Worm (Caenorhabditis elegans) whole organism, L4 larva: ENCODE measurements around the gene nhr-146.

ENCODE experiments used
- D1046.2 ChIP-seq: fragments of 200-800 bp; sonication (Bioruptor generic); IDR thresholded peaks from 2 replicates; pipeline ENCODE4 v1.3.6; 2022; ENCODE audit warnings: missing genetic modification characterization, missing compliant biosample characterization
- F10B5.3 ChIP-seq: sonication (generic microtip); optimal IDR thresholded peaks from 2 replicates; lab custom pipeline; 2016; ENCODE audit warnings: mild to moderate bottlenecking, missing genetic modification characterization, missing compliant biosample characterization
- F44E2.7 ChIP-seq: fragments of 200-800 bp; sonication (Bioruptor generic); IDR thresholded peaks from 2 replicates; pipeline ENCODE4 v2.1.2; 2022; ENCODE audit warnings: missing genetic modification characterization, missing compliant biosample characterization
- F49E8.2 ChIP-seq: sonication (generic microtip); optimal IDR thresholded peaks from 2 replicates; lab custom pipeline; 2016; ENCODE audit warnings: missing compliant biosample characterization, mild to moderate bottlenecking, missing genetic modification characterization, borderline replicate concordance
- R02D3.7 ChIP-seq: fragments of 150-350 bp; sonication (generic microtip); optimal IDR thresholded peaks from 3 replicates; lab custom pipeline; 2014; ENCODE audit warnings: missing biosample characterization, missing genetic modification characterization
- T20F7.1 ChIP-seq: fragments of 200-800 bp; sonication (Bioruptor generic); optimal IDR thresholded peaks from 2 replicates; lab custom pipeline; 2018; ENCODE audit warnings: mild to moderate bottlenecking, missing genetic modification characterization, missing compliant biosample characterization
- Y105C5A.15 ChIP-seq: fragments of 200-800 bp; sonication (Bioruptor generic); IDR thresholded peaks from 2 replicates; pipeline ENCODE4 v1.3.6; 2022; ENCODE audit warnings: missing genetic modification characterization, missing compliant biosample characterization
- Y5F2A.4 ChIP-seq: fragments of 200-800 bp; sonication (Bioruptor generic); optimal IDR thresholded peaks from 2 replicates; lab custom pipeline; 2018; ENCODE audit warnings: mild to moderate bottlenecking, missing genetic modification characterization, missing compliant biosample characterization
- ZK546.5 ChIP-seq, 2 experiments: sonication (generic microtip); optimal IDR thresholded peaks; 2 replicates each; lab custom pipeline; 2017; ENCODE audit warnings: missing biosample characterization in 2 of 2, missing genetic modification characterization in 2 of 2
- aha-1 ChIP-seq: fragments of 150-350 bp; peaks from one replicate; lab custom pipeline; 2014; ENCODE audit warnings: missing biosample characterization, missing genetic modification characterization
- ama-1 ChIP-seq: fragments of 150-350 bp; optimal IDR thresholded peaks from 2 replicates; lab custom pipeline; 2014; ENCODE audit warnings: inconsistent platforms, mixed read lengths
- ceh-28 ChIP-seq: fragments of 150-350 bp; optimal IDR thresholded peaks from 2 replicates; lab custom pipeline; 2014; ENCODE audit warnings: missing biosample characterization, missing genetic modification reagents, missing genetic modification characterization
- ceh-32 ChIP-seq: sonication (generic microtip); optimal IDR thresholded peaks from 2 replicates; lab custom pipeline; 2016; ENCODE audit warnings: mild to moderate bottlenecking, missing genetic modification characterization, missing compliant biosample characterization; ENCODE audit not compliant: poor library complexity
- ceh-62 ChIP-seq: sonication (generic microtip); optimal IDR thresholded peaks from 2 replicates; lab custom pipeline; 2017; ENCODE audit warnings: missing biosample characterization, missing genetic modification characterization
- ceh-82 ChIP-seq: sonication (generic microtip); optimal IDR thresholded peaks from 2 replicates; lab custom pipeline; 2017; ENCODE audit warnings: missing biosample characterization, missing genetic modification characterization
- ctbp-1 ChIP-seq: fragments of 200-800 bp; sonication (Bioruptor generic); IDR thresholded peaks from 2 replicates; pipeline ENCODE4 v1.3.6; 2022; ENCODE audit warnings: missing genetic modification reagents, missing genetic modification characterization, missing compliant biosample characterization
- daf-12 ChIP-seq: fragments of 150-350 bp; optimal IDR thresholded peaks from 2 replicates; lab custom pipeline; 2014; ENCODE audit warnings: missing biosample characterization, missing genetic modification reagents, missing genetic modification characterization
- dpl-1 ChIP-seq: fragments of 150-350 bp; optimal IDR thresholded peaks from 2 replicates; lab custom pipeline; 2014; ENCODE audit warnings: missing biosample characterization, missing genetic modification reagents, missing genetic modification characterization
- dve-1 ChIP-seq: sonication (generic microtip); optimal IDR thresholded peaks from 2 replicates; lab custom pipeline; 2017; ENCODE audit warnings: antibody characterized with exemption, mild to moderate bottlenecking, missing genetic modification characterization, missing compliant biosample characterization; ENCODE audit not compliant: insufficient read depth
- fkh-10 ChIP-seq: fragments of 150-350 bp; optimal IDR thresholded peaks from 2 replicates; lab custom pipeline; 2014; ENCODE audit warnings: missing biosample characterization, missing genetic modification reagents, missing genetic modification characterization
- hif-1 ChIP-seq, 2 experiments: sonication (generic microtip); optimal IDR thresholded peaks; 2 replicates each; lab custom pipeline; 2016 to 2017; ENCODE audit warnings: missing compliant biosample characterization in 2 of 2, missing genetic modification characterization in 2 of 2, missing genetic modification reagents in 2 of 2, missing genotype in 2 of 2, mild to moderate bottlenecking in 1 of 2
- hlh-11 ChIP-seq: fragments of 200-800 bp; sonication (Bioruptor generic); optimal IDR thresholded peaks from 2 replicates; lab custom pipeline; 2018; ENCODE audit warnings: mild to moderate bottlenecking, missing genetic modification characterization, missing compliant biosample characterization
- hlh-30 ChIP-seq: sonication (generic microtip); optimal IDR thresholded peaks from 2 replicates; lab custom pipeline; 2017; ENCODE audit warnings: antibody characterized with exemption, mild to moderate bottlenecking, missing genetic modification characterization, missing compliant biosample characterization; ENCODE audit not compliant: insufficient read depth
- lin-1 ChIP-seq: fragments of 200-800 bp; sonication (Bioruptor generic); IDR thresholded peaks from 2 replicates; pipeline ENCODE4 v1.3.6; 2022; ENCODE audit warnings: missing genetic modification reagents, missing genetic modification characterization, missing compliant biosample characterization
- lin-15B ChIP-seq: fragments of 150-350 bp; sonication (generic microtip); optimal IDR thresholded peaks from 3 replicates; lab custom pipeline; 2014; ENCODE audit warnings: missing biosample characterization, missing genetic modification characterization
- lin-29 ChIP-seq: fragments of 200-800 bp; sonication (Bioruptor generic); IDR thresholded peaks from 2 replicates; pipeline ENCODE4 v1.3.6; 2022; ENCODE audit warnings: missing genetic modification reagents, missing genetic modification characterization, missing compliant biosample characterization
- lin-38 ChIP-seq: fragments of 200-800 bp; sonication (Bioruptor generic); IDR thresholded peaks from 2 replicates; pipeline ENCODE4 v1.3.6; 2022; ENCODE audit warnings: missing genetic modification reagents, missing genetic modification characterization, missing compliant biosample characterization
- lir-3 ChIP-seq: sonication (generic microtip); optimal IDR thresholded peaks from 2 replicates; lab custom pipeline; 2016; ENCODE audit warnings: mild to moderate bottlenecking, missing genetic modification characterization, missing compliant biosample characterization
- mdl-1 ChIP-seq, 2 experiments: fragments of 150-350 bp in 1 of 2; sonication (generic microtip) in 1 of 2; optimal IDR thresholded peaks; 2 replicates each; lab custom pipeline; 2014 to 2017; ENCODE audit warnings: missing biosample characterization in 2 of 2, missing genetic modification characterization in 2 of 2
- mep-1 ChIP-seq: fragments of 150-350 bp; sonication (generic microtip); optimal IDR thresholded peaks from 3 replicates; lab custom pipeline; 2014; ENCODE audit warnings: missing biosample characterization, missing genetic modification characterization
- mes-2 ChIP-seq: sonication (generic microtip); optimal IDR thresholded peaks from 2 replicates; lab custom pipeline; 2016; ENCODE audit warnings: missing genotype, mild to moderate bottlenecking, missing genetic modification characterization, missing compliant biosample characterization; ENCODE audit not compliant: poor library complexity, severe bottlenecking
- nhr-10 ChIP-seq: fragments of 150-350 bp; optimal IDR thresholded peaks from 2 replicates; lab custom pipeline; 2014; ENCODE audit warnings: missing biosample characterization, missing genetic modification characterization
- nhr-102 ChIP-seq: sonication (generic microtip); optimal IDR thresholded peaks from 2 replicates; lab custom pipeline; 2016; ENCODE audit warnings: mild to moderate bottlenecking, missing genetic modification characterization, moderate library complexity, missing compliant biosample characterization
- nhr-111 ChIP-seq: fragments of 200-800 bp; sonication (Bioruptor generic); optimal IDR thresholded peaks from 2 replicates; lab custom pipeline; 2018; ENCODE audit warnings: mild to moderate bottlenecking, missing genetic modification characterization, missing compliant biosample characterization
- nhr-28 ChIP-seq: fragments of 150-350 bp; optimal IDR thresholded peaks from 2 replicates; lab custom pipeline; 2014; ENCODE audit warnings: missing biosample characterization, missing genetic modification characterization
- nhr-42 ChIP-seq: fragments of 200-800 bp; sonication (Bioruptor generic); IDR thresholded peaks from 2 replicates; pipeline ENCODE4 v1.3.6; 2022; ENCODE audit warnings: missing genetic modification characterization, missing compliant biosample characterization
- nhr-6 ChIP-seq: fragments of 150-350 bp; optimal IDR thresholded peaks from 2 replicates; lab custom pipeline; 2014; ENCODE audit warnings: missing biosample characterization, missing genetic modification characterization
- nhr-77 ChIP-seq: fragments of 150-350 bp; optimal IDR thresholded peaks from 2 replicates; lab custom pipeline; 2014; ENCODE audit warnings: missing biosample characterization, missing genetic modification characterization
- php-3 ChIP-seq: fragments of 200-800 bp; sonication (Bioruptor generic); IDR thresholded peaks from 2 replicates; pipeline ENCODE4 v1.3.6; 2022; ENCODE audit warnings: missing genetic modification reagents, missing genetic modification characterization, missing compliant biosample characterization
- pqm-1 ChIP-seq: sonication (generic microtip); optimal IDR thresholded peaks from 2 replicates; lab custom pipeline; 2017; ENCODE audit warnings: missing biosample characterization, missing genetic modification characterization
- skn-1 ChIP-seq: fragments of 150-350 bp; optimal IDR thresholded peaks from 2 replicates; lab custom pipeline; 2014; ENCODE audit warnings: missing biosample characterization, missing genetic modification characterization
- snpc-1.2 ChIP-seq: fragments of 200-800 bp; sonication (Bioruptor generic); IDR thresholded peaks from 2 replicates; pipeline ENCODE4 v1.3.6; 2022; ENCODE audit warnings: missing genetic modification reagents, missing genetic modification characterization, missing compliant biosample characterization
- snpc-4 ChIP-seq: fragments of 150-350 bp; optimal IDR thresholded peaks from 2 replicates; lab custom pipeline; 2014; ENCODE audit warnings: missing biosample characterization, missing genetic modification characterization
- spr-1 ChIP-seq: sonication (generic microtip); optimal IDR thresholded peaks from 2 replicates; lab custom pipeline; 2016; ENCODE audit warnings: mild to moderate bottlenecking, missing genetic modification characterization, missing compliant biosample characterization
- tra-1 ChIP-seq: fragments of 200-800 bp; sonication (Bioruptor generic); IDR thresholded peaks from 2 replicates; pipeline ENCODE4 v1.3.6; 2022; ENCODE audit warnings: missing genetic modification reagents, missing genetic modification characterization, missing compliant biosample characterization
- unc-130 ChIP-seq: sonication (generic microtip); optimal IDR thresholded peaks from 2 replicates; lab custom pipeline; 2016; ENCODE audit warnings: missing genetic modification reagents, missing genetic modification characterization, missing compliant biosample characterization
- unc-39 ChIP-seq: sonication (generic microtip); optimal IDR thresholded peaks from 2 replicates; lab custom pipeline; 2017; ENCODE audit warnings: missing biosample characterization, missing genetic modification characterization
- vab-7 ChIP-seq: fragments of 200-800 bp; sonication (Bioruptor generic); IDR thresholded peaks from 2 replicates; pipeline ENCODE4 v1.3.6; 2022; ENCODE audit warnings: missing genetic modification reagents, missing genetic modification characterization, missing compliant biosample characterization
- zag-1 ChIP-seq: fragments of 150-350 bp; optimal IDR thresholded peaks from 2 replicates; lab custom pipeline; 2014; ENCODE audit warnings: missing biosample characterization, missing genetic modification characterization
- zfp-2 ChIP-seq: sonication (generic microtip); optimal IDR thresholded peaks from 2 replicates; lab custom pipeline; 2016; ENCODE audit warnings: mild to moderate bottlenecking, missing genetic modification characterization, missing compliant biosample characterization
- zfp-3 ChIP-seq: fragments of 200-800 bp; sonication (Bioruptor generic); conservative IDR thresholded peaks from 2 replicates; pipeline ENCODE4 v1.3.6; 2022; ENCODE audit warnings: missing genetic modification reagents, missing genetic modification characterization, missing compliant biosample characterization
- ztf-11 ChIP-seq: fragments of 150-350 bp; optimal IDR thresholded peaks from 2 replicates; lab custom pipeline; 2014; ENCODE audit warnings: missing biosample characterization, missing genetic modification characterization

The nhr-146 gene

DNA sequence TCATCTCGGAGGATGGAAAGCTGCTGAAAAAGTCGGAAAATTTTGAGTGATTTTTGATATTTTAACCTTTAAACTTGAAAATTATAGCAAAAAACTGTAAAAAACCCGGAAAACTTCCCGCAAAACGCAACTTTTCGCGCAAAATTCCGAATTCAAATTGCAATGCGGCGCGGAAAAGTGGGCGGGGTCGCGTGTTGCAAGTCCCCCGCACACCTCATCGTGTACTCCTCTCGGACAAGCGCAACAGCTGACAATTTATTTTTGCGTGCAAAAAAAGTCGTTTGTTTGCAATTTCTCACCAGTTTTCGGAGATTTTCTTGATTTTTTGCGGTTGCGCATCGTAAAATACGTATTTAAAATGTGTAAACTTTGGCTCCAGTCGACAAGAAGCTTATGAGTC lies 30.8 kb upstream of the nhr-146 start, which contains the start of gene npp-8 (continued):
- TF ChIP-seq php-3 (GFP tag; lab: Robert Waterston, UW) = peak; percentile 59
- no peak for TF ChIP-seq lir-3 (tag; lab: Kevin White, UChicago)
- TF ChIP-seq skn-1 (tag; lab: Kevin White, UChicago) = no peak
- peak; percentile 97 for TF ChIP-seq mes-2
- no peak for TF ChIP-seq ceh-32 (tag; lab: Kevin White, UChicago)
- peak; percentile 83 for TF ChIP-seq spr-1 (tag; lab: Kevin White, UChicago)
- peak; percentile 71 for TF ChIP-seq fkh-10 (GFP tag; lab: Kevin White, UChicago)
- TF ChIP-seq unc-39 = no peak
- TF ChIP-seq ztf-11 = no peak
- TF ChIP-seq zfp-2 = peak; percentile 33
- peak; percentile 56 for TF ChIP-seq aha-1
- TF ChIP-seq lin-29 (GFP tag; lab: Robert Waterston, UW) = 0 out of 2 replicates have a peak, but pooled peaks have one; percentile 58
- TF ChIP-seq zag-1 (tag; lab: Kevin White, UChicago) = no peak
- peak; percentile 57; the same call in 1 of the 2 replicates for TF ChIP-seq snpc-1.2
- TF ChIP-seq vab-7 (GFP tag; lab: Robert Waterston, UW) = peak; percentile 74
- TF ChIP-seq ctbp-1 (GFP tag; lab: Robert Waterston, UW) = peak; percentile 74; the same call in 1 of the 2 replicates
- TF ChIP-seq F10B5.3 (tag; lab: Kevin White, UChicago) = peak; percentile 33
- TF ChIP-seq nhr-6 = peak; percentile 56
- no peak for TF ChIP-seq ceh-28 (tag; lab: Kevin White, UChicago)
- TF ChIP-seq F44E2.7 (GFP tag; lab: Robert Waterston, UW) = no peak
- no peak for TF ChIP-seq ceh-82
- TF ChIP-seq ceh-62 (tag; lab: Kevin White, UChicago) = no peak
- TF ChIP-seq daf-12 (tag; lab: Kevin White, UChicago) = no peak
- peak in 1 of 2 experiments; percentile 85 for TF ChIP-seq hif-1 (tag; optimal IDR thresholded peaks at IDR 0.05; lab: Kevin White, UChicago)
- TF ChIP-seq R02D3.7 (tag; lab: Kevin White, UChicago) = no peak
- TF ChIP-seq nhr-28 = peak; percentile 62
- peak; percentile 99 for TF ChIP-seq hlh-11 (tag; lab: Kevin White, UChicago)
- TF ChIP-seq mdl-1 (tag; optimal IDR thresholded peaks at IDR 0.05; lab: Kevin White, UChicago) = peak in 1 of 2 experiments; percentile 33
- TF ChIP-seq tra-1 (GFP tag; lab: Robert Waterston, UW) = peak; percentile 60; the same call in 1 of the 2 replicates
- TF ChIP-seq nhr-102 (tag; lab: Kevin White, UChicago) = peak; percentile 88
- peak; percentile 90 for TF ChIP-seq hlh-30 (tag; lab: Kevin White, UChicago)
- TF ChIP-seq D1046.2 (GFP tag; lab: Robert Waterston, UW) = peak; percentile 90
- no peak for TF ChIP-seq Y105C5A.15 (GFP tag; lab: Robert Waterston, UW)
- peak; percentile 69; the same call in 1 of the 2 replicates for TF ChIP-seq nhr-42 (GFP tag; lab: Robert Waterston, UW)
- peak; percentile 50; the same call in 1 of the 2 replicates for TF ChIP-seq lin-1 (GFP tag; lab: Robert Waterston, UW)
- TF ChIP-seq T20F7.1 (GFP tag; lab: Kevin White, UChicago) = no peak
- peak; percentile 89 for TF ChIP-seq dpl-1 (GFP tag; lab: Kevin White, UChicago)
- peak; percentile 62 for TF ChIP-seq ama-1
- peak; percentile 43 for TF ChIP-seq lin-15B (tag; lab: Kevin White, UChicago)
- no peak for TF ChIP-seq Y5F2A.4 (GFP tag; lab: Kevin White, UChicago)
- peak; percentile 90 for TF ChIP-seq mep-1 (tag; lab: Kevin White, UChicago)
- peak; percentile 90 for TF ChIP-seq lin-38 (GFP tag; lab: Robert Waterston, UW)
- peak; percentile 93 for TF ChIP-seq unc-130 (GFP tag; lab: Kevin White, UChicago)
- peak; percentile 91 for TF ChIP-seq dve-1 (tag; lab: Kevin White, UChicago)
- TF ChIP-seq nhr-77 (tag; lab: Kevin White, UChicago) = peak; percentile 81
- TF ChIP-seq ZK546.5 (tag; optimal IDR thresholded peaks at IDR 0.05; lab: Kevin White, UChicago) = no peak
- TF ChIP-seq snpc-4 = no peak
- TF ChIP-seq F49E8.2 (tag; lab: Kevin White, UChicago) = peak; percentile 70
- TF ChIP-seq nhr-111 (GFP tag; lab: Kevin White, UChicago) = no peak
- peak; percentile 30 for TF ChIP-seq pqm-1
- no peak for TF ChIP-seq nhr-10 (tag; lab: Kevin White, UChicago)
- TF ChIP-seq zfp-3 (GFP tag; lab: Robert Waterston, UW) = peak; percentile 68; the same call in 1 of the 2 replicates
